Fruit fly (Drosophila melanogaster) whole organism, embryonic: Measurements from ENCODE around the gene CG16984.

Source experiments
- NfI ChIP-seq: fragments of 200-800 bp; sonication (Bioruptor generic); optimal IDR thresholded peaks from 3 replicates; lab custom pipeline; 2018; ENCODE audit warnings: missing biosample characterization, mild to moderate bottlenecking, missing genetic modification characterization, moderate library complexity
- Sox102F ChIP-seq: fragments of 200-800 bp; sonication (Bioruptor generic); optimal IDR thresholded peaks from 2 replicates; lab custom pipeline; 2018; ENCODE audit warnings: missing biosample characterization, mild to moderate bottlenecking, missing genetic modification characterization, moderate library complexity
- Spps ChIP-seq: fragments of 200-800 bp; sonication (Bioruptor generic); optimal IDR thresholded peaks from 2 replicates; lab custom pipeline; 2018; ENCODE audit warnings: missing biosample characterization, mild to moderate bottlenecking, missing genetic modification characterization
- bsh ChIP-seq, 2 experiments: fragments of 200-800 bp; sonication (Bioruptor generic); optimal IDR thresholded peaks; 2 replicates each; lab custom pipeline; 2017 to 2018; ENCODE audit warnings: mild to moderate bottlenecking in 2 of 2, missing biosample characterization in 2 of 2, missing genetic modification characterization in 2 of 2, moderate library complexity in 1 of 2
- cwo ChIP-seq: fragments of 200-800 bp; sonication (Bioruptor generic); optimal IDR thresholded peaks from 3 replicates; lab custom pipeline; 2017; ENCODE audit warnings: missing biosample characterization, missing genetic modification characterization, mild to moderate bottlenecking, moderate library complexity, missing genetic modification reagents
- nom ChIP-seq: fragments of 200-800 bp; sonication (Bioruptor generic); optimal IDR thresholded peaks from 2 replicates; lab custom pipeline; 2017; ENCODE audit warnings: missing biosample characterization, missing genetic modification characterization, mild to moderate bottlenecking, moderate library complexity, missing genetic modification reagents
- ranshi ChIP-seq: fragments of 200-800 bp; sonication (Bioruptor generic); IDR thresholded peaks from 2 replicates; pipeline ENCODE4 v1.3.6; 2022; ENCODE audit warnings: missing biosample characterization, missing genetic modification characterization

dm6 chr3L:2600144-2600543 lies 4.6 kb downstream of the CG16984 start, which contains the start of gene CG16986:
- no peak for TF ChIP-seq nom (GFP tag; lab: Kevin White, UChicago)
- no peak for TF ChIP-seq ranshi (GFP tag; lab: Robert Waterston, UW)
- TF ChIP-seq NfI (GFP tag; lab: Kevin White, UChicago), result no peak
- no peak for TF ChIP-seq Spps (tag; lab: Kevin White, UChicago)
- no peak for TF ChIP-seq bsh (GFP tag; optimal IDR thresholded peaks at IDR 0.05; lab: Kevin White, UChicago)
- TF ChIP-seq cwo, result no peak
- TF ChIP-seq Sox102F, result no peak
